Fruit fly (Drosophila melanogaster): ENCODE data around the gene CG17726.

The CG17726 gene

DNA sequence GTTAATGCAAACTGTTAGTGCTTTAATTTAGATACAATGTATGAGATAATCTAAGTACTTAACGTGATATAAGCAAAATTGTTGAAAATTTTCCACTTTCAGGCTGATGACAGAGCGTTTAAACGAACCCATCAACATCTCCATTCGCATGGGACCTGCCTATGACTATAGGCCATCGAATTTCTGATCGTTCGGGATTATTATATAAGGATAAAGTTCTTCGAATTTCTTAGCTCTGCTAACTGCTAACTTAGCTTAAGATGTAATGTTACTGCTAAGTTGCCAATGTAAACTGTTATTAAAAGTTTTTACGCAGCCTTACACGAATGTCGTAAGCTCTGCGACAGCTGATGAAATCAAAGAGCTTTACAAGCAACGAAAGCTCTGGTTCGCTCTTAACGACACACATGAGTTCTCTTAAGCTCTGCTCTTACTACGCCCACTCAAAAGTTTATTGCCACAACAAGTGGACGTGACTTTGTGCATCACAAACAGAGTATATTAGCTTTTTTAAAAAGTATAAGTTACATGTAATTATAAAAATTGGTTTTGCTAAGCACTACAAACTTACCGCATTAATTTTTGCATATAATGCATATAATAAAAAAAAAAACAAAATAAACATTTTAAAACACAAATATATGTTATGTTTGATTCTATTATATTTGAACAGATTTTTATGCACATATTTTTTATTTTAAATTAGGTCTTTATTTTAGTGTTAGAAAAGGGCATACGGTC is 29.7 kb upstream of the CG17726 start (continued):
- TF ChIP-seq Doc2 (GFP tag; IDR thresholded peaks at IDR 0.05) (peak; percentile 93), CG10462 (GFP tag; optimal IDR thresholded peaks at IDR 0.05) (peak; percentile 91), Oli (tag; optimal IDR thresholded peaks at IDR 0.05) (peak; percentile 99), lov (optimal IDR thresholded peaks at IDR 0.05) (no peak), lov (GFP tag; IDR thresholded peaks at IDR 0.05) (peak; percentile 88; the same call in 2 of the 3 replicates), dan (GFP tag; IDR thresholded peaks at IDR 0.05) (peak; percentile 64; the same call in 1 of the 2 replicates), pum (GFP tag; optimal IDR thresholded peaks at IDR 0.05) (peak; percentile 82), CG17568 (GFP tag; optimal IDR thresholded peaks at IDR 0.05) (peak; percentile 91), CG10267 (tag; optimal IDR thresholded peaks at IDR 0.05) (peak; percentile 96), CG17359 (tag; optimal IDR thresholded peaks at IDR 0.05) (peak; percentile 99), CG8944 (GFP tag; optimal IDR thresholded peaks at IDR 0.05) (peak; percentile 78), lmd (GFP tag; IDR thresholded peaks at IDR 0.05) (peak; percentile 99), CG3163 (GFP tag; optimal IDR thresholded peaks at IDR 0.05) (peak; percentile 97), Drgx (GFP tag; IDR thresholded peaks at IDR 0.05) (peak; percentile 98), Sox102F (GFP tag; optimal IDR thresholded peaks at IDR 0.05) (peak; percentile 99), aop (GFP tag; IDR thresholded peaks at IDR 0.05) (no peak), CG9609 (GFP tag; optimal IDR thresholded peaks at IDR 0.05) (peak; percentile 88), danr (GFP tag; IDR thresholded peaks at IDR 0.05) (peak; percentile 97), Elba2 (GFP tag; optimal IDR thresholded peaks at IDR 0.05) (no peak), Stat92E (GFP tag; optimal IDR thresholded peaks at IDR 0.05) (peak in 1 of 3 experiments; percentile 99), Vsx1 (GFP tag; optimal IDR thresholded peaks at IDR 0.05) (peak; percentile 96), CG12942 (GFP tag; optimal IDR thresholded peaks at IDR 0.05) (peak; percentile 95), CG7372 (GFP tag; IDR thresholded peaks at IDR 0.05) (peak; percentile 99), sna (GFP tag; IDR thresholded peaks at IDR 0.05; ENCODE audit: partially characterized antibody) (no peak), CG10209 (GFP tag; optimal IDR thresholded peaks at IDR 0.05) (peak; percentile 99), Dref (GFP tag; IDR thresholded peaks at IDR 0.05) (peak; percentile 44), Dad (GFP tag; optimal IDR thresholded peaks at IDR 0.05) (peak; percentile 95), B-H2 (GFP tag; optimal IDR thresholded peaks at IDR 0.05) (peak; percentile 93), twi (tag; optimal IDR thresholded peaks at IDR 0.05) (peak; percentile 88), CG3065 (GFP tag; optimal IDR thresholded peaks at IDR 0.05) (peak; percentile 92), odd (GFP tag; optimal IDR thresholded peaks at IDR 0.05) (peak; percentile 98), CG1529 (GFP tag; optimal IDR thresholded peaks at IDR 0.05) (peak; percentile 97), Taf1 (GFP tag; IDR thresholded peaks at IDR 0.05) (peak; percentile 94), unpg (GFP tag; optimal IDR thresholded peaks at IDR 0.05) (peak; percentile 98), CG10565 (GFP tag; optimal IDR thresholded peaks at IDR 0.05) (peak; percentile 77), Mrtf (GFP tag; IDR thresholded peaks at IDR 0.05) (peak; percentile 98), croc (GFP tag; conservative IDR thresholded peaks at IDR 0.05) (peak; percentile 99), Spps (tag; optimal IDR thresholded peaks at IDR 0.05) (peak; percentile 94), wdn (GFP tag; IDR thresholded peaks at IDR 0.05) (peak; percentile 97), gsb (GFP tag; IDR thresholded peaks at IDR 0.05) (peak; percentile 96), NFAT (GFP tag; IDR thresholded peaks at IDR 0.05) (peak; percentile 95), slp2 (GFP tag; optimal IDR thresholded peaks at IDR 0.05) (peak; percentile 95), B-H1 (GFP tag; IDR thresholded peaks at IDR 0.05) (peak; percentile 98), tin (GFP tag; optimal IDR thresholded peaks at IDR 0.05) (peak; percentile 97), CG15011 (GFP tag; optimal IDR thresholded peaks at IDR 0.05) (peak; percentile 98), CG6689 (GFP tag; IDR thresholded peaks at IDR 0.05) (peak; percentile 99), CG2202 (tag; optimal IDR thresholded peaks at IDR 0.05) (peak; percentile 92), kni (GFP tag; optimal IDR thresholded peaks at IDR 0.05) (peak; percentile 92), HLH54F (GFP tag; optimal IDR thresholded peaks at IDR 0.05) (peak; percentile 92), maf-S (GFP tag; optimal IDR thresholded peaks at IDR 0.05) (peak; percentile 81)

All from whole organism, embryonic.